Fruit fly (Drosophila melanogaster) whole organism, embryonic: ENCODE results near the gene CG6126.

ENCODE experiments used
- Atf-2 ChIP-seq: fragments of 200-800 bp; sonication (Bioruptor generic); optimal IDR thresholded peaks from 2 replicates; lab custom pipeline; 2016; ENCODE audit warnings: missing biosample characterization, missing genetic modification characterization
- B-H2 ChIP-seq: fragments of 200-800 bp; sonication (Bioruptor generic); optimal IDR thresholded peaks from 2 replicates; lab custom pipeline; 2018; ENCODE audit warnings: missing biosample characterization, mild to moderate bottlenecking, missing genetic modification characterization
- Blimp-1 ChIP-seq: fragments of 200-800 bp; sonication (Bioruptor generic); optimal IDR thresholded peaks from 3 replicates; lab custom pipeline; 2018; ENCODE audit warnings: missing biosample characterization, missing genetic modification characterization, mild to moderate bottlenecking, moderate library complexity, missing genetic modification reagents
- Bteb2 ChIP-seq: fragments of 200-800 bp; sonication (Bioruptor generic); optimal IDR thresholded peaks from 2 replicates; lab custom pipeline; 2016; ENCODE audit warnings: missing biosample characterization, missing genetic modification characterization
- CG10565 ChIP-seq: fragments of 200-800 bp; sonication (Bioruptor generic); optimal IDR thresholded peaks from 3 replicates; lab custom pipeline; 2016; ENCODE audit warnings: missing biosample characterization, mild to moderate bottlenecking, missing genetic modification characterization
- CG14050 ChIP-seq: fragments of 200-800 bp; sonication (Bioruptor generic); IDR thresholded peaks from 3 replicates; pipeline ENCODE4 v1.3.6; 2022; ENCODE audit warnings: missing biosample characterization, missing genetic modification characterization
- CG15696 ChIP-seq: fragments of 200-800 bp; sonication (Bioruptor generic); optimal IDR thresholded peaks from 2 replicates; lab custom pipeline; 2019; ENCODE audit warnings: missing biosample characterization, mild to moderate bottlenecking, missing genetic modification characterization, moderate library complexity
- CG1647 ChIP-seq: fragments of 200-800 bp; sonication (Bioruptor generic); optimal IDR thresholded peaks from 3 replicates; lab custom pipeline; 2016; ENCODE audit warnings: missing biosample characterization, missing genetic modification characterization
- CG16863 ChIP-seq: fragments of 200-800 bp; sonication (Bioruptor generic); optimal IDR thresholded peaks from 3 replicates; lab custom pipeline; 2016; ENCODE audit warnings: missing biosample characterization, missing genetic modification characterization
- CG18476 ChIP-seq: fragments of 200-800 bp; sonication (Bioruptor generic); optimal IDR thresholded peaks from 2 replicates; lab custom pipeline; 2016; ENCODE audit warnings: missing biosample characterization, mild to moderate bottlenecking, missing genetic modification characterization
- CG30403 ChIP-seq: fragments of 200-800 bp; sonication (Bioruptor generic); optimal IDR thresholded peaks from 3 replicates; lab custom pipeline; 2016; ENCODE audit warnings: missing biosample characterization, missing genetic modification characterization
- CG3163 ChIP-seq: fragments of 200-800 bp; sonication (Bioruptor generic); optimal IDR thresholded peaks from 3 replicates; lab custom pipeline; 2016; ENCODE audit warnings: missing biosample characterization, missing genetic modification characterization
- CG34224 ChIP-seq: fragments of 200-800 bp; sonication (Bioruptor generic); IDR thresholded peaks from 3 replicates; pipeline ENCODE4 v1.3.6; 2022; ENCODE audit warnings: missing biosample characterization, missing genetic modification characterization; ENCODE audit not compliant: partially characterized antibody
- CG34376 ChIP-seq: fragments of 200-800 bp; sonication (Bioruptor generic); optimal IDR thresholded peaks from 2 replicates; lab custom pipeline; 2018; ENCODE audit warnings: missing biosample characterization, mild to moderate bottlenecking, missing genetic modification characterization
- CG3838 ChIP-seq: fragments of 200-800 bp; sonication (Bioruptor generic); optimal IDR thresholded peaks from 3 replicates; lab custom pipeline; 2016; ENCODE audit warnings: missing biosample characterization, missing genetic modification characterization
- CG6654 ChIP-seq: fragments of 200-800 bp; sonication (Bioruptor generic); optimal IDR thresholded peaks from 2 replicates; lab custom pipeline; 2017; ENCODE audit warnings: missing biosample characterization, mild to moderate bottlenecking, missing genetic modification characterization
- CG8359 ChIP-seq: fragments of 200-800 bp; sonication (Bioruptor generic); optimal IDR thresholded peaks from 2 replicates; lab custom pipeline; 2017; ENCODE audit warnings: missing biosample characterization, mild to moderate bottlenecking, missing genetic modification characterization, borderline replicate concordance
- CG8478 ChIP-seq: fragments of >200 bp; optimal IDR thresholded peaks from 2 replicates; lab custom pipeline; 2018
- Dad ChIP-seq: fragments of 200-800 bp; sonication (Bioruptor generic); optimal IDR thresholded peaks from 3 replicates; lab custom pipeline; 2016; ENCODE audit warnings: missing biosample characterization, missing genetic modification characterization
- Dek ChIP-seq: fragments of 200-800 bp; sonication (Bioruptor generic); optimal IDR thresholded peaks from 3 replicates; lab custom pipeline; 2019; ENCODE audit warnings: missing biosample characterization, mild to moderate bottlenecking, missing genetic modification characterization, moderate library complexity
- Dip2 ChIP-seq: fragments of 200-800 bp; sonication (Bioruptor generic); IDR thresholded peaks from 2 replicates; pipeline ENCODE4 v1.3.6; 2022; ENCODE audit warnings: missing biosample characterization, missing genetic modification characterization
- HLH3B ChIP-seq: fragments of 200-800 bp; sonication (Bioruptor generic); IDR thresholded peaks from 2 replicates; pipeline ENCODE4 v1.3.6; 2022; ENCODE audit warnings: missing biosample characterization, missing genetic modification characterization
- Oli ChIP-seq: fragments of 200-800 bp; sonication (Bioruptor generic); optimal IDR thresholded peaks from 2 replicates; lab custom pipeline; 2018; ENCODE audit warnings: missing biosample characterization, mild to moderate bottlenecking, missing genetic modification characterization, moderate library complexity
- Rx ChIP-seq: fragments of 200-800 bp; sonication (Bioruptor generic); IDR thresholded peaks from 2 replicates; pipeline ENCODE4 v1.3.6; 2022; ENCODE audit warnings: missing biosample characterization, missing genetic modification characterization
- Stat92E ChIP-seq, 3 experiments: fragments of >200 bp in 2 of 3; fragments of 200-800 bp in 1 of 3; sonication (Bioruptor generic) in 1 of 3; optimal IDR thresholded peaks; 2 replicates each; lab custom pipeline; 2017 to 2019; ENCODE audit warnings: missing biosample characterization in 3 of 3, missing genetic modification characterization in 3 of 3, mild to moderate bottlenecking in 1 of 3, moderate library complexity in 1 of 3
- bab2 ChIP-seq: fragments of 200-800 bp; sonication (Bioruptor generic); optimal IDR thresholded peaks from 2 replicates; lab custom pipeline; 2016; ENCODE audit warnings: missing biosample characterization, missing genetic modification characterization
- chinmo ChIP-seq: fragments of 200-800 bp; sonication (Bioruptor generic); IDR thresholded peaks from 4 replicates; pipeline ENCODE4 v1.3.6; 2022; ENCODE audit warnings: missing biosample characterization, missing genetic modification characterization; ENCODE audit not compliant: partially characterized antibody
- crol ChIP-seq: fragments of 200-800 bp; sonication (Bioruptor generic); IDR thresholded peaks from 2 replicates; pipeline ENCODE4 v1.3.6; 2022; ENCODE audit warnings: missing biosample characterization, missing genetic modification characterization
- emc ChIP-seq: fragments of 200-800 bp; sonication (Bioruptor generic); optimal IDR thresholded peaks from 2 replicates; lab custom pipeline; 2016; ENCODE audit warnings: missing biosample characterization, missing genetic modification characterization
- eve ChIP-seq, 2 experiments: fragments of >200 bp; optimal IDR thresholded peaks; 2 replicates each; lab custom pipeline; 2017; ENCODE audit warnings: missing biosample characterization in 2 of 2, missing genetic modification characterization in 2 of 2
- fd102C ChIP-seq: fragments of 200-800 bp; sonication (Bioruptor generic); optimal IDR thresholded peaks from 2 replicates; lab custom pipeline; 2018; ENCODE audit warnings: missing biosample characterization, mild to moderate bottlenecking, missing genetic modification characterization, moderate library complexity
- fu2 ChIP-seq: fragments of 200-800 bp; sonication (Bioruptor generic); optimal IDR thresholded peaks from 2 replicates; lab custom pipeline; 2016; ENCODE audit warnings: missing biosample characterization, missing genetic modification characterization
- grn ChIP-seq: fragments of 200-800 bp; sonication (Bioruptor generic); optimal IDR thresholded peaks from 3 replicates; lab custom pipeline; 2017; ENCODE audit warnings: missing biosample characterization, missing genetic modification characterization
- hth ChIP-seq: fragments of >200 bp; optimal IDR thresholded peaks from 2 replicates; lab custom pipeline; 2017; ENCODE audit warnings: inconsistent platforms
- jumu ChIP-seq: fragments of 200-800 bp; sonication (Bioruptor generic); optimal IDR thresholded peaks from 3 replicates; lab custom pipeline; 2016; ENCODE audit warnings: missing biosample characterization, missing genetic modification characterization
- kah ChIP-seq: fragments of 200-800 bp; sonication (Bioruptor generic); optimal IDR thresholded peaks from 2 replicates; lab custom pipeline; 2018; ENCODE audit warnings: missing biosample characterization, mild to moderate bottlenecking, missing genetic modification characterization
- knrl ChIP-seq: fragments of 200-800 bp; sonication (Bioruptor generic); IDR thresholded peaks from 3 replicates; pipeline ENCODE4 v1.3.6; 2022; ENCODE audit warnings: missing biosample characterization, missing genetic modification characterization; ENCODE audit not compliant: partially characterized antibody
- lmd ChIP-seq: fragments of 200-800 bp; sonication (Bioruptor generic); IDR thresholded peaks from 2 replicates; pipeline ENCODE4 v1.3.6; 2022; ENCODE audit warnings: missing biosample characterization, missing genetic modification characterization
- lov ChIP-seq, 2 experiments: fragments of 200-800 bp in 1 of 2; fragments of >200 bp in 1 of 2; sonication (Bioruptor generic) in 1 of 2; IDR thresholded peaks in 1 of 2; optimal IDR thresholded peaks in 1 of 2; 2 replicates in 1 of 2; 3 replicates in 1 of 2; pipeline versions ENCODE4 v1.3.6 to Lab custom; 2017 to 2022; ENCODE audit warnings: missing biosample characterization in 1 of 2, missing genetic modification characterization in 1 of 2
- mirr ChIP-seq: fragments of 200-800 bp; sonication (Bioruptor generic); optimal IDR thresholded peaks from 3 replicates; lab custom pipeline; 2018; ENCODE audit warnings: missing biosample characterization, mild to moderate bottlenecking, missing genetic modification characterization
- nerfin-2 ChIP-seq: fragments of 200-800 bp; sonication (Bioruptor generic); IDR thresholded peaks from 2 replicates; pipeline ENCODE4 v1.3.6; 2022; ENCODE audit warnings: missing biosample characterization, missing genetic modification characterization; ENCODE audit not compliant: partially characterized antibody
- oc ChIP-seq: fragments of 200-800 bp; sonication (Bioruptor generic); optimal IDR thresholded peaks from 2 replicates; lab custom pipeline; 2018; ENCODE audit warnings: missing biosample characterization, mild to moderate bottlenecking, missing genetic modification characterization, moderate library complexity
- repo ChIP-seq: fragments of 200-800 bp; sonication (Bioruptor generic); optimal IDR thresholded peaks from 2 replicates; lab custom pipeline; 2016; ENCODE audit warnings: missing biosample characterization, missing genetic modification characterization
- rib ChIP-seq: fragments of 200-800 bp; sonication (Bioruptor generic); IDR thresholded peaks from 2 replicates; pipeline ENCODE4 v1.3.6; 2022; ENCODE audit warnings: missing biosample characterization, missing genetic modification characterization
- sens-2 ChIP-seq: fragments of 200-800 bp; sonication (Bioruptor generic); IDR thresholded peaks from 2 replicates; pipeline ENCODE4 v1.3.6; 2022; ENCODE audit warnings: missing biosample characterization, missing genetic modification characterization
- tna ChIP-seq: fragments of 200-800 bp; sonication (Bioruptor generic); IDR thresholded peaks from 2 replicates; pipeline ENCODE4 v1.3.6; 2022; ENCODE audit warnings: missing biosample characterization, missing genetic modification characterization; ENCODE audit not compliant: partially characterized antibody

Gene CG6126

dm6 chr3R:16236713-16237641 is 34.1 kb upstream of the CG6126 start (continued):
- TF ChIP-seq B-H2 (GFP tag; lab: Kevin White, UChicago): peak; percentile 96
- TF ChIP-seq CG18476: peak; percentile 88
- no peak for TF ChIP-seq eve (GFP tag; optimal IDR thresholded peaks at IDR 0.05; lab: Kevin White, UChicago)
- TF ChIP-seq sens-2: no peak
- peak; percentile 97 for TF ChIP-seq Blimp-1 (GFP tag; lab: Kevin White, UChicago)
- peak; percentile 64 for TF ChIP-seq fu2 (GFP tag; lab: Kevin White, UChicago)
- peak; percentile 91 for TF ChIP-seq kah (GFP tag; lab: Kevin White, UChicago)

DNA sequence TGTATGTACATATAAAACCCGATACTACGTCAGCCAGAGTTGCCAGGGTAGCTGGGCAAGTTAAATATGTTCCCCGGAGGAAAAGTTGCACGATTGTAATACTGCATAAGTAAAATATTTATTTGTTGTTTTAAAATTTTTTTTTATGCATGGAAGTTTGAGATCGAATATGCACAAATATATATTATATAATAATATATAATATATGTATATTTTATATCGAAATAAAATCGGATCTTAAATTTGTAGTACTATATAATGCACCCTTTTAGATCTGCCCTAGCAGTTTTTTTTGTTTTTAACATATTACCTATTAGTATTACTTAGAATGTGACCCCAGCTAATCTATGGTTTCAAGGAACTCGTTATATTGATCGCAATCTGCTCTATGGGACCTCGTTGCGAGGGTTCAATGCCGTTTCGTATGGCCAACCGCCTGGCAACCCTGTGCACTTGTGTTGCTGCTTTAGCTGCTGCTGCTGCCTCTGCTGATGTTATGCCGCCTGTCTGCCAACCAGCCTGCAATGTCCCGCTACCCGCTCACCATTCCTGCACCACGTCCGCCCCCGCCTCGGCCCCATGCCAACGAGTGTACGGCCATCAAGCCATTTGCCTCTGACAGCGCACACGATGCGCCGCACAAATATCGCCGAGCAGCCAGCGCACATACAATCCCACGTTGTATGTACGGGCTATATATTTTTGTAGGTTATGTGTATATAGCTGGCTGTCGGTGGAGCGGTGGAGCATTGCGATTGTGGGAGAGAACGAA is 33.2 kb upstream of the CG6126 start:
- TF ChIP-seq mirr (GFP tag; lab: Kevin White, UChicago): peak; percentile 90
- no peak for TF ChIP-seq CG34224 (GFP tag; lab: Robert Waterston, UW)
- no peak for TF ChIP-seq repo (GFP tag; lab: Kevin White, UChicago)
- TF ChIP-seq chinmo (GFP tag; lab: Robert Waterston, UW): no peak
- TF ChIP-seq HLH3B (GFP tag; lab: Robert Waterston, UW): no peak
- TF ChIP-seq Oli (tag; lab: Kevin White, UChicago): peak; percentile 97
- TF ChIP-seq CG14050 (GFP tag; lab: Robert Waterston, UW): no peak
- TF ChIP-seq lmd (GFP tag; lab: Robert Waterston, UW): no peak
- TF ChIP-seq Stat92E (GFP tag; optimal IDR thresholded peaks at IDR 0.05; lab: Kevin White, UChicago): peak in 1 of 3 experiments; percentile 65
- TF ChIP-seq Dip2: no peak
- peak; percentile 50 for TF ChIP-seq oc (tag; lab: Kevin White, UChicago)
- TF ChIP-seq CG8359: peak; percentile 74
- TF ChIP-seq grn: no peak
- no peak for TF ChIP-seq Bteb2 (GFP tag; lab: Kevin White, UChicago)
- peak; percentile 50 for TF ChIP-seq Atf-2 (GFP tag; lab: Kevin White, UChicago)
- TF ChIP-seq CG34376 (GFP tag; lab: Kevin White, UChicago): no peak
- TF ChIP-seq Dek (tag; lab: Kevin White, UChicago): peak; percentile 85
- no peak for TF ChIP-seq Rx
- TF ChIP-seq CG15696: peak; percentile 90
- peak; percentile 37 for TF ChIP-seq CG3163 (GFP tag; lab: Kevin White, UChicago)
- no peak for TF ChIP-seq knrl (GFP tag; lab: Robert Waterston, UW)
- no peak for TF ChIP-seq CG1647 (GFP tag; lab: Kevin White, UChicago)
- no peak for TF ChIP-seq Dad (GFP tag; lab: Kevin White, UChicago)
- TF ChIP-seq nerfin-2: no peak
- no peak for TF ChIP-seq CG8478 (lab: Kevin White, UChicago)
- no peak for TF ChIP-seq tna (GFP tag; lab: Robert Waterston, UW)
- TF ChIP-seq rib (GFP tag; lab: Robert Waterston, UW): no peak
- TF ChIP-seq CG6654 (GFP tag; lab: Kevin White, UChicago): peak; percentile 81
- TF ChIP-seq CG30403 (GFP tag; lab: Kevin White, UChicago): peak; percentile 79
- peak; percentile 47 for TF ChIP-seq bab2 (GFP tag; lab: Kevin White, UChicago)
- TF ChIP-seq emc (GFP tag; lab: Kevin White, UChicago): peak; percentile 38
- no peak for TF ChIP-seq hth (lab: Kevin White, UChicago)
- TF ChIP-seq CG16863 (GFP tag; lab: Kevin White, UChicago): peak; percentile 62
- no peak for TF ChIP-seq fd102C
- TF ChIP-seq lov (optimal IDR thresholded peaks at IDR 0.05; lab: Kevin White, UChicago): no peak
- TF ChIP-seq lov (GFP tag; IDR thresholded peaks at IDR 0.05; lab: Robert Waterston, UW): no peak
- peak; percentile 49 for TF ChIP-seq jumu (GFP tag; lab: Kevin White, UChicago)
- TF ChIP-seq CG10565 (GFP tag; lab: Kevin White, UChicago): peak; percentile 37
- TF ChIP-seq CG3838 (GFP tag; lab: Kevin White, UChicago): no peak
- TF ChIP-seq crol: no peak
